Worm (Caenorhabditis elegans): ENCODE results near the gene cdc-25.2.

DNA sequence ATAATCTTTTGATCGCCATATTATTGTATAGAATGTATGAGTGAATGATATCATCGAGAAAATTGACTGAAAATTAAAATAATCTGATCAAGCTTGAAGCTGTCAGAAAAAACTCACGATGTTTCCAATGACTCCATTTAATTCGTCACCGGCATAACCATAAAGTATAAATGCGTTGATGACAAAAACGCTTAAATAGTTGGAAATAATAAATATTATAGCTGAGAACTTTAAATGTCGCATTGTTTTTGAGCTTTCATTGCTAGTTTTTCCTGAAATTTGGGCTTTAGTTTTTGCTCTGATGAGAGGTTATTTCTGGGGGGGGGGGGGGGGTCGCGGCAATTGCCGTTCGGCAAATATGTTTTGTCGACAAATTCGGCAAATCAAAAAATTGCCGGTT, 15.7 kb upstream of the cdc-25.2 start:
- TF ChIP-seq blmp-1 (tag; optimal IDR thresholded peaks at IDR 0.05; ENCODE audit: insufficient read depth) (no peak), lsy-2 (tag; optimal IDR thresholded peaks at IDR 0.05) (no peak), unc-39 (tag; optimal IDR thresholded peaks at IDR 0.05) (no peak)

All from whole organism, L2 larva.